Fruit fly (Drosophila melanogaster) whole organism, embryonic: Measurements from ENCODE around the gene PEK.

Source experiments
- Antp ChIP-seq: fragments of 200-800 bp; sonication (Bioruptor generic); optimal IDR thresholded peaks from 3 replicates; lab custom pipeline; 2016; ENCODE audit warnings: missing biosample characterization, missing genetic modification characterization
- BtbVII ChIP-seq: fragments of 200-800 bp; sonication (Bioruptor generic); optimal IDR thresholded peaks from 3 replicates; lab custom pipeline; 2017; ENCODE audit warnings: missing biosample characterization, mild to moderate bottlenecking, missing genetic modification characterization
- CG10267 ChIP-seq: fragments of 200-800 bp; sonication (Bioruptor generic); optimal IDR thresholded peaks from 2 replicates; lab custom pipeline; 2018; ENCODE audit warnings: missing biosample characterization, mild to moderate bottlenecking, missing genetic modification characterization, moderate library complexity
- CG10321 ChIP-seq: fragments of 200-800 bp; sonication (Bioruptor generic); IDR thresholded peaks from 2 replicates; pipeline ENCODE4 v1.3.6; 2022; ENCODE audit warnings: missing biosample characterization, missing genetic modification characterization
- CG12659 ChIP-seq: fragments of 200-800 bp; sonication (Bioruptor generic); optimal IDR thresholded peaks from 3 replicates; lab custom pipeline; 2017; ENCODE audit warnings: mild to moderate bottlenecking, missing biosample characterization, missing genetic modification reagents, missing genetic modification characterization
- CG14965 ChIP-seq: fragments of 200-800 bp; sonication (Bioruptor generic); optimal IDR thresholded peaks from 2 replicates; lab custom pipeline; 2016; ENCODE audit warnings: missing biosample characterization, missing genetic modification characterization, borderline replicate concordance
- CG16813 ChIP-seq: fragments of 200-800 bp; sonication (Bioruptor generic); IDR thresholded peaks from 3 replicates; pipeline ENCODE4 v1.3.6; 2022; ENCODE audit warnings: missing biosample characterization, missing genetic modification characterization; ENCODE audit not compliant: partially characterized antibody
- CG17829 ChIP-seq: fragments of 200-800 bp; optimal IDR thresholded peaks from 2 replicates; lab custom pipeline; 2019; ENCODE audit warnings: missing biosample characterization, mild to moderate bottlenecking, missing genetic modification characterization, moderate library complexity
- CG1792 ChIP-seq: fragments of 200-800 bp; sonication (Bioruptor generic); optimal IDR thresholded peaks from 2 replicates; lab custom pipeline; 2016; ENCODE audit warnings: missing biosample characterization, missing genetic modification characterization
- CG2199 ChIP-seq: fragments of 200-800 bp; sonication (Bioruptor generic); IDR thresholded peaks from 3 replicates; pipeline ENCODE4 v1.3.6; 2022; ENCODE audit warnings: missing biosample characterization, missing genetic modification characterization
- CG3847 ChIP-seq: fragments of 200-800 bp; sonication (Bioruptor generic); IDR thresholded peaks from 2 replicates; pipeline ENCODE4 v1.3.6; 2022; ENCODE audit warnings: missing biosample characterization, missing genetic modification characterization
- CG8924 ChIP-seq: fragments of 200-800 bp; optimal IDR thresholded peaks from 3 replicates; lab custom pipeline; 2019; ENCODE audit warnings: missing biosample characterization, mild to moderate bottlenecking, missing genetic modification characterization, moderate library complexity
- Doc3 ChIP-seq: fragments of 200-800 bp; sonication (Bioruptor generic); IDR thresholded peaks from 3 replicates; pipeline ENCODE4 v1.3.6; 2022; ENCODE audit warnings: missing biosample characterization, missing genetic modification characterization; ENCODE audit not compliant: partially characterized antibody
- Elba2 ChIP-seq: fragments of 200-800 bp; sonication (Bioruptor generic); optimal IDR thresholded peaks from 3 replicates; lab custom pipeline; 2016; ENCODE audit warnings: missing biosample characterization, missing genetic modification characterization
- HLHmδ ChIP-seq: fragments of 200-800 bp; sonication (Bioruptor generic); optimal IDR thresholded peaks from 2 replicates; lab custom pipeline; 2018; ENCODE audit warnings: missing biosample characterization, mild to moderate bottlenecking, missing genetic modification characterization, moderate library complexity
- HmgZ ChIP-seq: fragments of 200-800 bp; sonication (Bioruptor generic); optimal IDR thresholded peaks from 2 replicates; lab custom pipeline; 2018; ENCODE audit warnings: missing biosample characterization, mild to moderate bottlenecking, missing genetic modification characterization
- Med ChIP-seq: fragments of 200-800 bp; sonication (Bioruptor generic); peaks from one replicate; lab custom pipeline; 2016; ENCODE audit warnings: missing biosample characterization, missing genetic modification characterization, mild to moderate bottlenecking, inconsistent platforms, moderate library complexity
- Mes4 ChIP-seq: fragments of 200-800 bp; sonication (Bioruptor generic); optimal IDR thresholded peaks from 2 replicates; lab custom pipeline; 2016; ENCODE audit warnings: missing biosample characterization, missing genetic modification characterization
- Nf-YB ChIP-seq: fragments of 200-800 bp; sonication (Bioruptor generic); optimal IDR thresholded peaks from 3 replicates; lab custom pipeline; 2019; ENCODE audit warnings: missing biosample characterization, mild to moderate bottlenecking, missing genetic modification characterization, moderate library complexity
- Pdp1 ChIP-seq, 2 experiments: fragments of 200-800 bp; sonication (Bioruptor generic); optimal IDR thresholded peaks; 3 replicates each; lab custom pipeline; 2016; ENCODE audit warnings: missing biosample characterization in 2 of 2, missing genetic modification characterization in 2 of 2, mild to moderate bottlenecking in 1 of 2, moderate library complexity in 1 of 2
- Ravus ChIP-seq: fragments of 200-800 bp; sonication (Bioruptor generic); IDR thresholded peaks from 2 replicates; pipeline ENCODE4 v1.3.6; 2022; ENCODE audit warnings: missing biosample characterization, missing genetic modification characterization
- ase ChIP-seq: fragments of 200-800 bp; sonication (Bioruptor generic); IDR thresholded peaks from 3 replicates; pipeline ENCODE4 v1.3.6; 2022; ENCODE audit warnings: missing biosample characterization, missing genetic modification characterization
- crol ChIP-seq: fragments of 200-800 bp; sonication (Bioruptor generic); IDR thresholded peaks from 2 replicates; pipeline ENCODE4 v1.3.6; 2022; ENCODE audit warnings: missing biosample characterization, missing genetic modification characterization
- crp ChIP-seq, 2 experiments: fragments of 200-800 bp; sonication (Bioruptor generic); optimal IDR thresholded peaks; 2 replicates in 1 of 2; 3 replicates in 1 of 2; lab custom pipeline; 2017; ENCODE audit warnings: missing biosample characterization in 2 of 2, missing genetic modification characterization in 2 of 2, mild to moderate bottlenecking in 1 of 2, moderate library complexity in 1 of 2
- dan ChIP-seq: fragments of 200-800 bp; sonication (Bioruptor generic); IDR thresholded peaks from 2 replicates; pipeline ENCODE4 v1.3.6; 2022; ENCODE audit warnings: missing biosample characterization, missing genetic modification characterization
- dimm ChIP-seq: fragments of 200-800 bp; sonication (Bioruptor generic); IDR thresholded peaks from 2 replicates; pipeline ENCODE4 v1.3.6; 2022; ENCODE audit warnings: missing biosample characterization, missing genetic modification characterization
- exex ChIP-seq: fragments of 200-800 bp; sonication (Bioruptor generic); optimal IDR thresholded peaks from 4 replicates; lab custom pipeline; 2018; ENCODE audit warnings: missing biosample characterization, mild to moderate bottlenecking, missing genetic modification characterization, moderate library complexity
- ftz-f1 ChIP-seq: fragments of 200-800 bp; sonication (Bioruptor generic); optimal IDR thresholded peaks from 2 replicates; lab custom pipeline; 2016; ENCODE audit warnings: missing biosample characterization, missing genetic modification characterization
- hbn ChIP-seq: fragments of 200-800 bp; sonication (Bioruptor generic); IDR thresholded peaks from 2 replicates; pipeline ENCODE4 v1.3.6; 2022; ENCODE audit warnings: missing biosample characterization, missing genetic modification characterization; ENCODE audit not compliant: partially characterized antibody
- lov ChIP-seq, 2 experiments: fragments of 200-800 bp in 1 of 2; fragments of >200 bp in 1 of 2; sonication (Bioruptor generic) in 1 of 2; IDR thresholded peaks in 1 of 2; optimal IDR thresholded peaks in 1 of 2; 2 replicates in 1 of 2; 3 replicates in 1 of 2; pipeline versions ENCODE4 v1.3.6 to Lab custom; 2017 to 2022; ENCODE audit warnings: missing biosample characterization in 1 of 2, missing genetic modification characterization in 1 of 2
- nom ChIP-seq: fragments of 200-800 bp; sonication (Bioruptor generic); optimal IDR thresholded peaks from 2 replicates; lab custom pipeline; 2017; ENCODE audit warnings: missing biosample characterization, missing genetic modification characterization, mild to moderate bottlenecking, moderate library complexity, missing genetic modification reagents
- pita ChIP-seq: fragments of 200-800 bp; sonication (Bioruptor generic); optimal IDR thresholded peaks from 2 replicates; lab custom pipeline; 2017; ENCODE audit warnings: missing biosample characterization, mild to moderate bottlenecking, missing genetic modification characterization
- pnt ChIP-seq: fragments of 200-800 bp; sonication (Bioruptor generic); optimal IDR thresholded peaks from 3 replicates; lab custom pipeline; 2016; ENCODE audit warnings: missing biosample characterization, missing genetic modification characterization
- pzg ChIP-seq: fragments of 200-800 bp; sonication (Bioruptor generic); optimal IDR thresholded peaks from 3 replicates; lab custom pipeline; 2018; ENCODE audit warnings: missing biosample characterization, mild to moderate bottlenecking, missing genetic modification characterization, moderate library complexity
- schlank ChIP-seq: fragments of 200-800 bp; sonication (Bioruptor generic); optimal IDR thresholded peaks from 2 replicates; lab custom pipeline; 2018; ENCODE audit warnings: missing biosample characterization, mild to moderate bottlenecking, missing genetic modification characterization
- scrt ChIP-seq: fragments of 200-800 bp; sonication (Bioruptor generic); optimal IDR thresholded peaks from 2 replicates; lab custom pipeline; 2018; ENCODE audit warnings: missing biosample characterization, mild to moderate bottlenecking, missing genetic modification characterization, moderate library complexity
- sens ChIP-seq: fragments of 200-800 bp; sonication (Bioruptor generic); peaks from one replicate; lab custom pipeline; 2016; ENCODE audit warnings: missing biosample characterization, missing genetic modification characterization
- sug ChIP-seq: fragments of 200-800 bp; optimal IDR thresholded peaks from 2 replicates; lab custom pipeline; 2019; ENCODE audit warnings: missing biosample characterization, mild to moderate bottlenecking, missing genetic modification characterization, moderate library complexity
- tap ChIP-seq: fragments of 200-800 bp; optimal IDR thresholded peaks from 3 replicates; lab custom pipeline; 2019; ENCODE audit warnings: missing biosample characterization, mild to moderate bottlenecking, missing genetic modification characterization, moderate library complexity
- ttk ChIP-seq: fragments of 200-800 bp; sonication (Bioruptor generic); IDR thresholded peaks from 2 replicates; pipeline ENCODE4 v2.1.2; 2022; ENCODE audit warnings: missing biosample characterization, missing genetic modification characterization
- vvl ChIP-seq: fragments of 200-800 bp; sonication (Bioruptor generic); IDR thresholded peaks from 2 replicates; pipeline ENCODE4 v1.3.6; 2022; ENCODE audit warnings: missing biosample characterization, missing genetic modification characterization

Gene PEK

dm6 chr3R:5463199-5463949, 1.2 kb downstream of the PEK start (continued):
- TF ChIP-seq Ravus (GFP tag; lab: Robert Waterston, UW) (no peak), pzg (peak; percentile 55), crol (GFP tag; lab: Robert Waterston, UW) (peak; percentile 86), sens (GFP tag; lab: Kevin White, UChicago) (peak; percentile 49), hbn (GFP tag; lab: Robert Waterston, UW) (no peak; the same call in none of the 2 replicates), dimm (GFP tag; lab: Robert Waterston, UW) (no peak), CG1792 (GFP tag; lab: Kevin White, UChicago) (no peak), HLHmδ (GFP tag; lab: Kevin White, UChicago) (peak; percentile 23), Nf-YB (GFP tag; lab: Kevin White, UChicago) (no peak), Pdp1 (GFP tag; optimal IDR thresholded peaks at IDR 0.05; lab: Kevin White, UChicago) (peak in 1 of 2 experiments; percentile 66), Elba2 (GFP tag; lab: Kevin White, UChicago) (peak; percentile 32), scrt (GFP tag; lab: Kevin White, UChicago) (peak; percentile 98), nom (peak; percentile 50), HmgZ (peak; percentile 59), CG3847 (GFP tag; lab: Robert Waterston, UW) (no peak), crp (GFP tag; optimal IDR thresholded peaks at IDR 0.05; lab: Kevin White, UChicago) (peak; percentile 67 to 94), vvl (GFP tag; lab: Robert Waterston, UW) (0 out of 2 replicates have a peak, but pooled peaks have one; percentile 10), Med (GFP tag; lab: Kevin White, UChicago) (peak; percentile 45), CG14965 (GFP tag; lab: Kevin White, UChicago) (no peak), CG16813 (GFP tag; lab: Robert Waterston, UW) (0 out of 3 replicates have a peak, but pooled peaks have one; percentile 6), Mes4 (no peak), CG17829 (tag; lab: Kevin White, UChicago) (peak; percentile 11), Doc3 (GFP tag; lab: Robert Waterston, UW) (no peak), CG10267 (peak; percentile 30), CG12659 (GFP tag; lab: Kevin White, UChicago) (peak; percentile 44)

DNA sequence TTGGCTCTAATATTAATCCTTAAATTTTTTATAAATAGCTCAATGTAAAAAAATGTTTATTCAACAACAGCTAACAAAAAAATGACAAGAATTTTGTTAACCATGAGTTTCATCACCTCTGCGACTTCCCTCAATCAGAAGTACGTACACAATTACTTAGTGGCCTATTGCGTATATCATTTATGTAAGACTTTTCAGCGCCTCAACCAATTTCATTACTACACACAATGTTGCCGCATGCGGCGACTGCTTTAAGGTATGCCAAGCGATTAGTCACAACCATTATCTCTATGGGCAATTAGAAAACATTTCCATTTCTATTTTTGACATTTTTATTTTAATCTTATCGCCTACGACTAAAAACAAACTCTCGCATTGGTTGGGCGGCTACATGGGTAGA, 5.9 kb downstream of the PEK start:
- TF ChIP-seq ttk (GFP tag; lab: Robert Waterston, UW): no peak
- no peak for TF ChIP-seq schlank (tag; lab: Kevin White, UChicago)
- no peak for TF ChIP-seq tap (tag; lab: Kevin White, UChicago)
- no peak for TF ChIP-seq CG10321 (GFP tag; lab: Robert Waterston, UW)
- no peak for TF ChIP-seq sens (GFP tag; lab: Kevin White, UChicago)
- no peak for TF ChIP-seq BtbVII (GFP tag; lab: Kevin White, UChicago)
- no peak for TF ChIP-seq ftz-f1 (GFP tag; lab: Kevin White, UChicago)
- no peak for TF ChIP-seq dan
- no peak for TF ChIP-seq Antp
- TF ChIP-seq sug (tag; lab: Kevin White, UChicago): peak; percentile 13
- no peak for TF ChIP-seq pita (GFP tag; lab: Kevin White, UChicago)
- TF ChIP-seq CG2199 (GFP tag; lab: Robert Waterston, UW): no peak
- TF ChIP-seq exex: peak; percentile 52
- no peak for TF ChIP-seq CG8924 (tag; lab: Kevin White, UChicago)
- no peak for TF ChIP-seq ase
- TF ChIP-seq lov (optimal IDR thresholded peaks at IDR 0.05; lab: Kevin White, UChicago): no peak
- TF ChIP-seq lov (GFP tag; IDR thresholded peaks at IDR 0.05; lab: Robert Waterston, UW): no peak
- TF ChIP-seq Pdp1 (GFP tag; optimal IDR thresholded peaks at IDR 0.05; lab: Kevin White, UChicago): peak in 1 of 2 experiments; percentile 92
- TF ChIP-seq pnt: no peak
- TF ChIP-seq, all 482 proteins: peak for 3
